Worm (Caenorhabditis elegans) whole organism, L4 larva: ENCODE measurements around the gene cdh-9.

Experiments
- F10B5.3 ChIP-seq: sonication (generic microtip); optimal IDR thresholded peaks from 2 replicates; lab custom pipeline; 2016; ENCODE audit warnings: mild to moderate bottlenecking, missing genetic modification characterization, missing compliant biosample characterization
- R02D3.7 ChIP-seq: fragments of 150-350 bp; sonication (generic microtip); optimal IDR thresholded peaks from 3 replicates; lab custom pipeline; 2014; ENCODE audit warnings: missing biosample characterization, missing genetic modification characterization
- T20F7.1 ChIP-seq: fragments of 200-800 bp; sonication (Bioruptor generic); optimal IDR thresholded peaks from 2 replicates; lab custom pipeline; 2018; ENCODE audit warnings: mild to moderate bottlenecking, missing genetic modification characterization, missing compliant biosample characterization
- Y105C5A.15 ChIP-seq: fragments of 200-800 bp; sonication (Bioruptor generic); IDR thresholded peaks from 2 replicates; pipeline ENCODE4 v1.3.6; 2022; ENCODE audit warnings: missing genetic modification characterization, missing compliant biosample characterization
- Y48G9A.11 ChIP-seq: fragments of 200-800 bp; sonication (Bioruptor generic); IDR thresholded peaks from 2 replicates; pipeline ENCODE4 v1.3.6; 2022; ENCODE audit warnings: missing genetic modification reagents, missing genetic modification characterization, missing compliant biosample characterization
- Y5F2A.4 ChIP-seq: fragments of 200-800 bp; sonication (Bioruptor generic); optimal IDR thresholded peaks from 2 replicates; lab custom pipeline; 2018; ENCODE audit warnings: mild to moderate bottlenecking, missing genetic modification characterization, missing compliant biosample characterization
- aha-1 ChIP-seq: fragments of 150-350 bp; peaks from one replicate; lab custom pipeline; 2014; ENCODE audit warnings: missing biosample characterization, missing genetic modification characterization
- ama-1 ChIP-seq: fragments of 150-350 bp; optimal IDR thresholded peaks from 2 replicates; lab custom pipeline; 2014; ENCODE audit warnings: inconsistent platforms, mixed read lengths
- attf-4 ChIP-seq: sonication (generic microtip); optimal IDR thresholded peaks from 3 replicates; lab custom pipeline; 2017; ENCODE audit warnings: missing biosample characterization, missing genetic modification characterization
- ceh-62 ChIP-seq: sonication (generic microtip); optimal IDR thresholded peaks from 2 replicates; lab custom pipeline; 2017; ENCODE audit warnings: missing biosample characterization, missing genetic modification characterization
- ces-1 ChIP-seq: fragments of 150-350 bp; sonication (generic microtip); optimal IDR thresholded peaks from 4 replicates; lab custom pipeline; 2014; ENCODE audit warnings: missing biosample characterization, missing genetic modification reagents, missing genetic modification characterization
- ctbp-1 ChIP-seq: fragments of 200-800 bp; sonication (Bioruptor generic); IDR thresholded peaks from 2 replicates; pipeline ENCODE4 v1.3.6; 2022; ENCODE audit warnings: missing genetic modification reagents, missing genetic modification characterization, missing compliant biosample characterization
- dmd-6 ChIP-seq: fragments of 200-800 bp; sonication (Bioruptor generic); IDR thresholded peaks from 2 replicates; pipeline ENCODE4 v1.3.6; 2022; ENCODE audit warnings: missing genetic modification reagents, missing genetic modification characterization, missing compliant biosample characterization
- dpl-1 ChIP-seq: fragments of 150-350 bp; optimal IDR thresholded peaks from 2 replicates; lab custom pipeline; 2014; ENCODE audit warnings: missing biosample characterization, missing genetic modification reagents, missing genetic modification characterization
- duxl-1 ChIP-seq: sonication (generic microtip); optimal IDR thresholded peaks from 2 replicates; lab custom pipeline; 2016; ENCODE audit warnings: mild to moderate bottlenecking, missing genetic modification characterization, moderate library complexity, missing compliant biosample characterization; ENCODE audit not compliant: poor library complexity
- hif-1 ChIP-seq, 2 experiments: sonication (generic microtip); optimal IDR thresholded peaks; 2 replicates each; lab custom pipeline; 2016 to 2017; ENCODE audit warnings: missing compliant biosample characterization in 2 of 2, missing genetic modification characterization in 2 of 2, missing genetic modification reagents in 2 of 2, missing genotype in 2 of 2, mild to moderate bottlenecking in 1 of 2
- hlh-11 ChIP-seq: fragments of 200-800 bp; sonication (Bioruptor generic); optimal IDR thresholded peaks from 2 replicates; lab custom pipeline; 2018; ENCODE audit warnings: mild to moderate bottlenecking, missing genetic modification characterization, missing compliant biosample characterization
- lir-3 ChIP-seq: sonication (generic microtip); optimal IDR thresholded peaks from 2 replicates; lab custom pipeline; 2016; ENCODE audit warnings: mild to moderate bottlenecking, missing genetic modification characterization, missing compliant biosample characterization
- mdl-1 ChIP-seq, 2 experiments: fragments of 150-350 bp in 1 of 2; sonication (generic microtip) in 1 of 2; optimal IDR thresholded peaks; 2 replicates each; lab custom pipeline; 2014 to 2017; ENCODE audit warnings: missing biosample characterization in 2 of 2, missing genetic modification characterization in 2 of 2
- mdt-29 ChIP-seq: fragments of 200-800 bp; sonication (Bioruptor generic); IDR thresholded peaks from 2 replicates; pipeline ENCODE4 v1.3.6; 2022; ENCODE audit warnings: missing genetic modification reagents, missing genetic modification characterization, missing compliant biosample characterization
- mep-1 ChIP-seq: fragments of 150-350 bp; sonication (generic microtip); optimal IDR thresholded peaks from 3 replicates; lab custom pipeline; 2014; ENCODE audit warnings: missing biosample characterization, missing genetic modification characterization
- mes-2 ChIP-seq: sonication (generic microtip); optimal IDR thresholded peaks from 2 replicates; lab custom pipeline; 2016; ENCODE audit warnings: missing genotype, mild to moderate bottlenecking, missing genetic modification characterization, missing compliant biosample characterization; ENCODE audit not compliant: poor library complexity, severe bottlenecking
- mxl-3 ChIP-seq: fragments of 200-800 bp; sonication (Bioruptor generic); optimal IDR thresholded peaks from 2 replicates; lab custom pipeline; 2018; ENCODE audit warnings: mild to moderate bottlenecking, missing genetic modification characterization, missing compliant biosample characterization
- nhr-10 ChIP-seq: fragments of 150-350 bp; optimal IDR thresholded peaks from 2 replicates; lab custom pipeline; 2014; ENCODE audit warnings: missing biosample characterization, missing genetic modification characterization
- nhr-237 ChIP-seq: sonication (generic microtip); optimal IDR thresholded peaks from 2 replicates; lab custom pipeline; 2017; ENCODE audit warnings: missing biosample characterization, missing genetic modification characterization
- nhr-25 ChIP-seq: sonication (generic microtip); optimal IDR thresholded peaks from 2 replicates; lab custom pipeline; 2017; ENCODE audit warnings: missing genetic modification characterization, mild to moderate bottlenecking, missing compliant biosample characterization, antibody characterized with exemption, moderate library complexity, borderline replicate concordance; ENCODE audit not compliant: insufficient read depth
- nhr-28 ChIP-seq: fragments of 150-350 bp; optimal IDR thresholded peaks from 2 replicates; lab custom pipeline; 2014; ENCODE audit warnings: missing biosample characterization, missing genetic modification characterization
- nhr-42 ChIP-seq: fragments of 200-800 bp; sonication (Bioruptor generic); IDR thresholded peaks from 2 replicates; pipeline ENCODE4 v1.3.6; 2022; ENCODE audit warnings: missing genetic modification characterization, missing compliant biosample characterization
- nhr-76 ChIP-seq: fragments of 150-350 bp; optimal IDR thresholded peaks from 2 replicates; lab custom pipeline; 2014; ENCODE audit warnings: missing biosample characterization, missing genetic modification characterization
- nhr-77 ChIP-seq: fragments of 150-350 bp; optimal IDR thresholded peaks from 2 replicates; lab custom pipeline; 2014; ENCODE audit warnings: missing biosample characterization, missing genetic modification characterization
- pha-4 ChIP-seq, 2 experiments: fragments of 150-350 bp in 1 of 2; fragments of 200-800 bp in 1 of 2; sonication (Bioruptor generic) in 1 of 2; IDR thresholded peaks in 1 of 2; optimal IDR thresholded peaks in 1 of 2; 2 replicates each; pipeline versions ENCODE4 v1.3.6 to Lab custom; 2014 to 2022; ENCODE audit warnings: missing genetic modification characterization in 2 of 2, missing genetic modification reagents in 2 of 2, missing biosample characterization in 1 of 2, missing compliant biosample characterization in 1 of 2
- pqm-1 ChIP-seq: sonication (generic microtip); optimal IDR thresholded peaks from 2 replicates; lab custom pipeline; 2017; ENCODE audit warnings: missing biosample characterization, missing genetic modification characterization
- set-16 ChIP-seq: fragments of 200-800 bp; sonication (Bioruptor generic); IDR thresholded peaks from 2 replicates; pipeline ENCODE4 v1.3.6; 2022; ENCODE audit warnings: missing genetic modification reagents, missing genetic modification characterization, missing compliant biosample characterization
- spr-3 ChIP-seq: fragments of 200-800 bp; sonication (Bioruptor generic); optimal IDR thresholded peaks from 2 replicates; lab custom pipeline; 2018; ENCODE audit warnings: mild to moderate bottlenecking, missing genetic modification characterization, missing compliant biosample characterization
- zip-2 ChIP-seq: fragments of 150-350 bp; optimal IDR thresholded peaks from 2 replicates; lab custom pipeline; 2014; ENCODE audit warnings: missing biosample characterization, missing genetic modification characterization
- ztf-7 ChIP-seq: fragments of 150-350 bp; optimal IDR thresholded peaks from 2 replicates; lab custom pipeline; 2014; ENCODE audit warnings: missing biosample characterization, missing genetic modification characterization

Gene cdh-9

ce11 chrX:16625078-16625808 lies 30.2 kb downstream of the cdh-9 start (continued):
- TF ChIP-seq attf-4 (tag; lab: Kevin White, UChicago) (no peak), nhr-76 (tag; lab: Kevin White, UChicago) (no peak), ces-1 (GFP tag; lab: Kevin White, UChicago) (no peak), lir-3 (tag; lab: Kevin White, UChicago) (no peak), T20F7.1 (GFP tag; lab: Kevin White, UChicago) (no peak), pqm-1 (tag; lab: Kevin White, UChicago) (no peak), dmd-6 (GFP tag; lab: Robert Waterston, UW) (no peak), nhr-42 (GFP tag; lab: Robert Waterston, UW) (no peak), ztf-7 (tag; lab: Kevin White, UChicago) (no peak), Y5F2A.4 (GFP tag; lab: Kevin White, UChicago) (no peak), ceh-62 (tag; lab: Kevin White, UChicago) (no peak), mdt-29 (GFP tag; lab: Robert Waterston, UW) (no peak)

- TF ChIP-seq hlh-11 (tag; lab: Kevin White, UChicago) (peak; percentile 26), mxl-3 (GFP tag; lab: Kevin White, UChicago) (peak; percentile 50), set-16 (GFP tag; lab: Robert Waterston, UW) (peak; percentile 62), dpl-1 (GFP tag; lab: Kevin White, UChicago) (no peak)
- TF ChIP-seq, all 104 proteins: peak for 3
Observed at ce11 chrX:16626817-16627216, 31.8 kb downstream of the cdh-9 start.

- TF ChIP-seq aha-1 = peak; percentile 58
- peak; percentile 60 for TF ChIP-seq set-16 (GFP tag; lab: Robert Waterston, UW)
- no peak for TF ChIP-seq R02D3.7 (tag; lab: Kevin White, UChicago)
- TF ChIP-seq, all 104 proteins: peak for 2
Observed at ce11 chrX:16629168-16629567, 34.1 kb downstream of the cdh-9 start.

- no peak for TF ChIP-seq pha-4 (GFP tag; IDR thresholded peaks at IDR 0.05; lab: Robert Waterston, UW)
- no peak for TF ChIP-seq pha-4 (tag; optimal IDR thresholded peaks at IDR 0.05; lab: Kevin White, UChicago)
- TF ChIP-seq Y48G9A.11 (GFP tag; lab: Robert Waterston, UW) = no peak
- no peak for TF ChIP-seq nhr-237 (tag; lab: Kevin White, UChicago)
- no peak for TF ChIP-seq duxl-1
- no peak for TF ChIP-seq hif-1 (tag; optimal IDR thresholded peaks at IDR 0.05; lab: Kevin White, UChicago)
- TF ChIP-seq spr-3 (GFP tag; lab: Kevin White, UChicago) = no peak
- TF ChIP-seq nhr-25 (tag; lab: Kevin White, UChicago) = no peak
- no peak for TF ChIP-seq zip-2 (tag; lab: Kevin White, UChicago)
- TF ChIP-seq nhr-77 (tag; lab: Kevin White, UChicago) = no peak
- no peak for TF ChIP-seq ceh-62 (tag; lab: Kevin White, UChicago)
- TF ChIP-seq nhr-28 (tag; lab: Kevin White, UChicago) = no peak
- no peak for TF ChIP-seq Y105C5A.15
- TF ChIP-seq ama-1 (lab: Kevin White, UChicago) = no peak
- no peak for TF ChIP-seq mdl-1 (tag; optimal IDR thresholded peaks at IDR 0.05; lab: Kevin White, UChicago)
- no peak for TF ChIP-seq mep-1 (tag; lab: Kevin White, UChicago)
- no peak for TF ChIP-seq F10B5.3
- TF ChIP-seq nhr-10 (tag; lab: Kevin White, UChicago) = no peak
- TF ChIP-seq ctbp-1 (GFP tag; lab: Robert Waterston, UW) = no peak
- no peak for TF ChIP-seq mes-2 (tag; lab: Kevin White, UChicago)
- TF ChIP-seq, all 104 proteins: peak for 0
Observed at ce11 chrX:16629773-16630172, 34.7 kb downstream of the cdh-9 start.
